Fruit fly (Drosophila melanogaster): ENCODE results near the gene ras.

Gene ras

dm6 chrX:10764206-10764605 lies 19.9 kb downstream of the ras start, which contains the start of gene Tango5 (continued):
- TF ChIP-seq CG17328 (GFP tag; IDR thresholded peaks at IDR 0.05) = no peak
- no peak for TF ChIP-seq ttk (GFP tag; IDR thresholded peaks at IDR 0.05)
- no peak for TF ChIP-seq tgo (GFP tag; IDR thresholded peaks at IDR 0.05)
- TF ChIP-seq CG5245 (GFP tag; optimal IDR thresholded peaks at IDR 0.05) = no peak
- no peak for TF ChIP-seq CG2202 (tag; optimal IDR thresholded peaks at IDR 0.05)
- no peak for TF ChIP-seq CG30403 (GFP tag; optimal IDR thresholded peaks at IDR 0.05)
- TF ChIP-seq CG9215 (GFP tag; IDR thresholded peaks at IDR 0.05) = no peak
- no peak for TF ChIP-seq jing (GFP tag; optimal IDR thresholded peaks at IDR 0.05)
- no peak for TF ChIP-seq CG10979 (tag; optimal IDR thresholded peaks at IDR 0.05)
- TF ChIP-seq HmgD (GFP tag; optimal IDR thresholded peaks at IDR 0.05) = peak; percentile 79
- TF ChIP-seq z (GFP tag; IDR thresholded peaks at IDR 0.05) = no peak
- TF ChIP-seq gem (tag; optimal IDR thresholded peaks at IDR 0.05) = no peak
- no peak for TF ChIP-seq CG7271 (tag; optimal IDR thresholded peaks at IDR 0.05)
- peak; percentile 67 for TF ChIP-seq CG13287 (GFP tag; IDR thresholded peaks at IDR 0.05; ENCODE audit: partially characterized antibody)
- TF ChIP-seq CG10267 (tag; optimal IDR thresholded peaks at IDR 0.05) = peak; percentile 61
- no peak for TF ChIP-seq Eip74EF (GFP tag; optimal IDR thresholded peaks at IDR 0.05)
- no peak for TF ChIP-seq slou (GFP tag; optimal IDR thresholded peaks at IDR 0.05)
- no peak for TF ChIP-seq Awh (GFP tag; IDR thresholded peaks at IDR 0.05)
- no peak for TF ChIP-seq CG15073 (GFP tag; optimal IDR thresholded peaks at IDR 0.05)
- peak in 1 of 2 experiments; percentile 40 for TF ChIP-seq Pdp1 (GFP tag; optimal IDR thresholded peaks at IDR 0.05)
- TF ChIP-seq trem (tag; optimal IDR thresholded peaks at IDR 0.05) = peak; percentile 79
- TF ChIP-seq CG2120 (GFP tag; optimal IDR thresholded peaks at IDR 0.05) = no peak
- no peak for TF ChIP-seq Nf-YB (GFP tag; optimal IDR thresholded peaks at IDR 0.05)
- TF ChIP-seq Drgx (GFP tag; IDR thresholded peaks at IDR 0.05) = no peak
- no peak for TF ChIP-seq Mad (GFP tag; optimal IDR thresholded peaks at IDR 0.05)
- no peak for TF ChIP-seq br (optimal IDR thresholded peaks at IDR 0.05)
- TF ChIP-seq sima (GFP tag; optimal IDR thresholded peaks at IDR 0.05) = no peak
- TF ChIP-seq HmgZ (tag; optimal IDR thresholded peaks at IDR 0.05) = peak; percentile 73
- TF ChIP-seq CG31388 (GFP tag; optimal IDR thresholded peaks at IDR 0.05) = no peak
- peak; percentile 33 for TF ChIP-seq CG30020 (tag; optimal IDR thresholded peaks at IDR 0.05)
- no peak for TF ChIP-seq exex (tag; optimal IDR thresholded peaks at IDR 0.05)
- TF ChIP-seq lab (GFP tag; optimal IDR thresholded peaks at IDR 0.05) = no peak
- TF ChIP-seq Opbp (GFP tag; IDR thresholded peaks at IDR 0.05; ENCODE audit: partially characterized antibody) = peak; percentile 66; the same call in 1 of the 3 replicates
- TF ChIP-seq ERR (GFP tag; optimal IDR thresholded peaks at IDR 0.05) = no peak
- TF ChIP-seq CG7357 (GFP tag; IDR thresholded peaks at IDR 0.05) = no peak
- no peak for TF ChIP-seq Hr78 (GFP tag; optimal IDR thresholded peaks at IDR 0.05)
- TF ChIP-seq CG17612 (GFP tag; IDR thresholded peaks at IDR 0.05) = no peak
- no peak for TF ChIP-seq ro (GFP tag; IDR thresholded peaks at IDR 0.05)
- no peak for TF ChIP-seq CG8388 (GFP tag; optimal IDR thresholded peaks at IDR 0.05)
- peak; percentile 59 for TF ChIP-seq CG17186 (GFP tag; optimal IDR thresholded peaks at IDR 0.05)
- TF ChIP-seq ci (GFP tag; IDR thresholded peaks at IDR 0.05) = no peak
- TF ChIP-seq Hey (tag; optimal IDR thresholded peaks at IDR 0.05) = no peak
- TF ChIP-seq pita (GFP tag; optimal IDR thresholded peaks at IDR 0.05) = no peak
- TF ChIP-seq Atf3 (GFP tag; optimal IDR thresholded peaks at IDR 0.05) = no peak
- no peak for TF ChIP-seq fru (optimal IDR thresholded peaks at IDR 0.05)
- no peak for TF ChIP-seq ATbp (GFP tag; optimal IDR thresholded peaks at IDR 0.05)
- no peak for TF ChIP-seq croc (GFP tag; conservative IDR thresholded peaks at IDR 0.05)
- no peak for TF ChIP-seq Oaz (GFP tag; IDR thresholded peaks at IDR 0.05)
- no peak for TF ChIP-seq caup (GFP tag; optimal IDR thresholded peaks at IDR 0.05; ENCODE audit: severe bottlenecking)
- no peak for TF ChIP-seq gce (GFP tag; IDR thresholded peaks at IDR 0.05)
- no peak for TF ChIP-seq chinmo (GFP tag; IDR thresholded peaks at IDR 0.05; ENCODE audit: partially characterized antibody)
- 0 out of 3 replicates have a peak, but pooled peaks have one; percentile 25 for TF ChIP-seq row (GFP tag; IDR thresholded peaks at IDR 0.05)

Measured in whole organism, embryonic.